Worm (Caenorhabditis elegans) whole organism, late embryonic: ENCODE measurements around the gene Y11D7A.10.
"Not testable (repeated sequence)": the region's sequence is repeated elsewhere in the genome, so short reads cannot be mapped to it uniquely, and the experiment has no call there.

ENCODE experiments used
- ama-1 ChIP-seq: fragments of 150-350 bp; optimal IDR thresholded peaks from 2 replicates; lab custom pipeline; 2014
- ets-4 ChIP-seq: sonication (generic microtip); optimal IDR thresholded peaks from 2 replicates; lab custom pipeline; 2016; ENCODE audit warnings: missing genetic modification characterization, missing compliant biosample characterization
- madf-2 ChIP-seq: sonication (generic microtip); optimal IDR thresholded peaks from 2 replicates; lab custom pipeline; 2017; ENCODE audit warnings: missing genetic modification characterization, missing compliant biosample characterization
- pag-3 ChIP-seq: sonication (generic microtip); optimal IDR thresholded peaks from 2 replicates; lab custom pipeline; 2016; ENCODE audit warnings: missing compliant biosample characterization, missing genetic modification characterization, borderline replicate concordance

DNA sequence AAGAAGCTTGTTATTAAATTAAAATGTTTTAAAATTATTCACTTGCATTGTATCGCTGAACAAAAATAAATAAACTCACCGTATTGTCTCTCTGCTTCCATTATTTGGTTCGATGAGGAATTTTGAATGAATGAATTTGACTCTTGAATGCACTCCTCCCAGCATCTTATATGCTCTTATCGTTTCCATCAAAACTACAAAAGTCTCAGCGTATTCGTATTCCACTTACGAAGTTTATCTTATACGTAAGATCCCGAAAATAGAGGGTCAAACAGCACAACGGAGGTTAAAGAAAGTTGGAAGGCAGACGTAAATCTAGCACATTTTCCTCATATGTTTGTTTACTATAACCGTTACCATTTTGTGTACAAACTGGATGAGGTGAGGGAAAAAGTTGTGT is 26.7 kb upstream of the Y11D7A.10 start, which contains the start of gene nhr-267:
- not testable (repeated sequence) for TF ChIP-seq madf-2 (tag; lab: Kevin White, UChicago); ama-1 (lab: Kevin White, UChicago); ets-4 (tag; lab: Kevin White, UChicago); pag-3 (tag; lab: Kevin White, UChicago)
